Fruit fly (Drosophila melanogaster) whole organism, pupa: ENCODE results near the gene Sp212.
A peak's percentile ranks its signal among the peaks of the same experiment; 100 is the strongest.

Experiments
- CG10348 ChIP-seq: fragments of 200-800 bp; sonication (Bioruptor generic); IDR thresholded peaks from 2 replicates; pipeline ENCODE4 v1.3.6; 2022; ENCODE audit warnings: missing biosample characterization, missing genetic modification characterization
- CG12605 ChIP-seq: fragments of 200-800 bp; sonication (Bioruptor generic); IDR thresholded peaks from 2 replicates; pipeline ENCODE4 v1.3.6; 2022; ENCODE audit warnings: missing biosample characterization, missing genetic modification characterization
- CG13204 ChIP-seq: fragments of 200-800 bp; sonication (Bioruptor generic); optimal IDR thresholded peaks from 2 replicates; lab custom pipeline; 2018; ENCODE audit warnings: missing biosample characterization, mild to moderate bottlenecking, missing genetic modification characterization, moderate library complexity
- CG14655 ChIP-seq: fragments of 200-800 bp; sonication (Bioruptor generic); optimal IDR thresholded peaks from 3 replicates; lab custom pipeline; 2017; ENCODE audit warnings: mild to moderate bottlenecking, missing biosample characterization, missing genetic modification reagents, missing genetic modification characterization
- CG15710 ChIP-seq: fragments of 200-800 bp; sonication (Bioruptor generic); optimal IDR thresholded peaks from 2 replicates; lab custom pipeline; 2018; ENCODE audit warnings: missing biosample characterization, mild to moderate bottlenecking, missing genetic modification characterization, moderate library complexity
- CG17806 ChIP-seq: fragments of 200-800 bp; sonication (Bioruptor generic); optimal IDR thresholded peaks from 2 replicates; lab custom pipeline; 2018; ENCODE audit warnings: missing biosample characterization, mild to moderate bottlenecking, missing genetic modification characterization, moderate library complexity
- CG32121 ChIP-seq: fragments of 200-800 bp; sonication (Bioruptor generic); IDR thresholded peaks from 2 replicates; pipeline ENCODE4 v1.3.6; 2022; ENCODE audit warnings: missing biosample characterization, missing genetic modification characterization
- CG34367 ChIP-seq: fragments of 200-800 bp; sonication (Bioruptor generic); optimal IDR thresholded peaks from 2 replicates; lab custom pipeline; 2018; ENCODE audit warnings: missing biosample characterization, mild to moderate bottlenecking, missing genetic modification characterization
- CG4496 ChIP-seq: fragments of 200-800 bp; sonication (Bioruptor generic); IDR thresholded peaks from 3 replicates; pipeline ENCODE4 v1.3.6; 2022; ENCODE audit warnings: missing biosample characterization, missing genetic modification characterization
- CG8159 ChIP-seq: fragments of 200-800 bp; sonication (Bioruptor generic); optimal IDR thresholded peaks from 3 replicates; lab custom pipeline; 2018; ENCODE audit warnings: missing biosample characterization, mild to moderate bottlenecking, missing genetic modification characterization, moderate library complexity
- CG8301 ChIP-seq: fragments of 200-800 bp; sonication (Bioruptor generic); optimal IDR thresholded peaks from 2 replicates; lab custom pipeline; 2018; ENCODE audit warnings: missing biosample characterization, mild to moderate bottlenecking, missing genetic modification characterization
- CG9948 ChIP-seq: fragments of 200-800 bp; sonication (Bioruptor generic); optimal IDR thresholded peaks from 2 replicates; lab custom pipeline; 2018; ENCODE audit warnings: missing biosample characterization, mild to moderate bottlenecking, missing genetic modification characterization, moderate library complexity
- D1 ChIP-seq: fragments of 200-800 bp; sonication (Bioruptor generic); optimal IDR thresholded peaks from 2 replicates; lab custom pipeline; 2018; ENCODE audit warnings: missing biosample characterization, mild to moderate bottlenecking, missing genetic modification characterization, moderate library complexity
- Ets98B ChIP-seq: fragments of 200-800 bp; sonication (Bioruptor generic); IDR thresholded peaks from 2 replicates; pipeline ENCODE4 v1.3.6; 2022; ENCODE audit warnings: missing biosample characterization, missing genetic modification characterization
- Pif1A ChIP-seq: fragments of 200-800 bp; sonication (Bioruptor generic); optimal IDR thresholded peaks from 3 replicates; lab custom pipeline; 2016; ENCODE audit warnings: missing biosample characterization, missing genetic modification characterization
- Pif1B ChIP-seq: fragments of 200-800 bp; sonication (Bioruptor generic); optimal IDR thresholded peaks from 3 replicates; lab custom pipeline; 2016; ENCODE audit warnings: missing biosample characterization, missing genetic modification characterization
- Snoo ChIP-seq: fragments of 200-800 bp; sonication (Bioruptor generic); optimal IDR thresholded peaks from 3 replicates; lab custom pipeline; 2017; ENCODE audit warnings: missing biosample characterization, mild to moderate bottlenecking, missing genetic modification characterization, inconsistent platforms
- fd96Ca ChIP-seq: fragments of 200-800 bp; sonication (Bioruptor generic); IDR thresholded peaks from 3 replicates; pipeline ENCODE4 v1.3.6; 2022; ENCODE audit warnings: missing biosample characterization, missing genetic modification characterization
- rn ChIP-seq: fragments of 200-800 bp; sonication (Bioruptor generic); IDR thresholded peaks from 2 replicates; pipeline ENCODE4 v1.3.6; 2022; ENCODE audit warnings: missing biosample characterization, missing genetic modification characterization

Gene Sp212

dm6 chr3R:14244577-14244976 lies 20.6 kb upstream of the Sp212 start, which contains the start of gene CG43291:
CG43291 (minus strand) TSS chr3R:14244677.
- TF ChIP-seq CG14655 (GFP tag; lab: Kevin White, UChicago) (no peak), CG4496 (no peak), CG17806 (tag; lab: Kevin White, UChicago) (no peak), fd96Ca (no peak), CG15710 (tag; lab: Kevin White, UChicago) (no peak), Ets98B (GFP tag; lab: Robert Waterston, UW) (no peak), Snoo (tag; lab: Kevin White, UChicago) (no peak), D1 (tag; lab: Kevin White, UChicago) (no peak), CG9948 (tag; lab: Kevin White, UChicago) (no peak), CG34367 (tag; lab: Kevin White, UChicago) (no peak), CG8159 (tag; lab: Kevin White, UChicago) (no peak), CG32121 (GFP tag; lab: Robert Waterston, UW) (no peak)

- TF ChIP-seq D1 (tag; lab: Kevin White, UChicago) (no peak), CG14655 (GFP tag; lab: Kevin White, UChicago) (no peak), CG13204 (GFP tag; lab: Kevin White, UChicago) (no peak), CG32121 (GFP tag; lab: Robert Waterston, UW) (no peak), CG34367 (tag; lab: Kevin White, UChicago) (no peak), Snoo (tag; lab: Kevin White, UChicago) (no peak), CG17806 (tag; lab: Kevin White, UChicago) (no peak), CG9948 (tag; lab: Kevin White, UChicago) (no peak), CG4496 (no peak)
Observed at dm6 chr3R:14229045-14229444, 5.1 kb upstream of the Sp212 start, which contains the start of gene CG9624. CG9624 (minus strand) TSS chr3R:14229145.

dm6 chr3R:14226662-14227061 lies 2.7 kb upstream of the Sp212 start, which contains the start of gene CG9631:
CG9631 (minus strand) TSS chr3R:14226762.
- TF ChIP-seq CG4496 = no peak
- no peak for TF ChIP-seq CG14655 (GFP tag; lab: Kevin White, UChicago)
- no peak for TF ChIP-seq CG10348

dm6 chr3R:14221484-14221883 lies 2.5 kb downstream of the Sp212 start, which contains the start of gene CG33109:
CG33109 (minus strand) TSS chr3R:14221584.
- TF ChIP-seq D1 (tag; lab: Kevin White, UChicago) (no peak), CG14655 (GFP tag; lab: Kevin White, UChicago) (no peak), CG32121 (GFP tag; lab: Robert Waterston, UW) (no peak)
- TF ChIP-seq, all 21 proteins: peak for 0

- TF ChIP-seq CG10348 (no peak), Pif1A (GFP tag; lab: Kevin White, UChicago) (no peak), CG34367 (tag; lab: Kevin White, UChicago) (no peak), CG8301 (tag; lab: Kevin White, UChicago) (no peak), CG4496 (no peak), Snoo (tag; lab: Kevin White, UChicago) (no peak), CG13204 (GFP tag; lab: Kevin White, UChicago) (no peak), CG17806 (tag; lab: Kevin White, UChicago) (no peak), CG12605 (GFP tag; lab: Robert Waterston, UW) (no peak), CG14655 (GFP tag; lab: Kevin White, UChicago) (no peak), fd96Ca (no peak), D1 (tag; lab: Kevin White, UChicago) (no peak), CG9948 (tag; lab: Kevin White, UChicago) (no peak), Ets98B (GFP tag; lab: Robert Waterston, UW) (no peak), CG32121 (GFP tag; lab: Robert Waterston, UW) (no peak), CG15710 (tag; lab: Kevin White, UChicago) (no peak), CG8159 (tag; lab: Kevin White, UChicago) (no peak), Pif1B (no peak)
Observed at dm6 chr3R:14220105-14220504, 3.9 kb downstream of the Sp212 start, which contains the start of gene CG31326. CG31326 (minus strand) TSS chr3R:14220205.

- TF ChIP-seq CG4496 (peak; percentile 63; the same call in 1 of the 3 replicates), CG15710 (tag; lab: Kevin White, UChicago) (no peak), fd96Ca (peak; percentile 46; the same call in 1 of the 3 replicates), CG10348 (no peak), Pif1A (GFP tag; lab: Kevin White, UChicago) (no peak), rn (no peak), CG8301 (tag; lab: Kevin White, UChicago) (no peak), CG8159 (tag; lab: Kevin White, UChicago) (no peak), CG13204 (GFP tag; lab: Kevin White, UChicago) (no peak), CG32121 (GFP tag; lab: Robert Waterston, UW) (peak; percentile 39; the same call in 1 of the 2 replicates), CG34367 (tag; lab: Kevin White, UChicago) (no peak), Ets98B (GFP tag; lab: Robert Waterston, UW) (peak; percentile 32; the same call in 1 of the 2 replicates)
Observed at dm6 chr3R:14217839-14218238, 6.1 kb downstream of the Sp212 start, which contains the start of gene CG9649. CG9649 (minus strand) TSS chr3R:14217882.

- no peak for TF ChIP-seq CG34367 (tag; lab: Kevin White, UChicago)
- peak; percentile 92 for TF ChIP-seq CG12605 (GFP tag; lab: Robert Waterston, UW)
Observed at dm6 chr3R:14214776-14215175, 9.2 kb downstream of the Sp212 start, which contains the start of gene Dop1R1. Dop1R1 (minus strand) TSS chr3R:14214810.
